Worm (Caenorhabditis elegans) whole organism, late embryonic: Measurements from ENCODE around the gene nspc-15.

ENCODE experiments used
- C08G9.2 ChIP-seq: sonication (generic microtip); optimal IDR thresholded peaks from 2 replicates; lab custom pipeline; 2016; ENCODE audit warnings: mild to moderate bottlenecking, missing genetic modification characterization, moderate library complexity, missing compliant biosample characterization
- C38D4.7 ChIP-seq: fragments of 200-800 bp; sonication (Bioruptor generic); optimal IDR thresholded peaks from 2 replicates; lab custom pipeline; 2018; ENCODE audit warnings: mild to moderate bottlenecking, missing genetic modification characterization, moderate library complexity, missing compliant biosample characterization
- F13H6.1 ChIP-seq: sonication (generic microtip); optimal IDR thresholded peaks from 2 replicates; lab custom pipeline; 2016; ENCODE audit warnings: missing genetic modification characterization, missing compliant biosample characterization
- K02D7.2 ChIP-seq: sonication (generic microtip); optimal IDR thresholded peaks from 2 replicates; lab custom pipeline; 2017; ENCODE audit warnings: mild to moderate bottlenecking, missing genetic modification characterization, missing compliant biosample characterization
- K09A11.1 ChIP-seq: sonication (generic microtip); optimal IDR thresholded peaks from 2 replicates; lab custom pipeline; 2017; ENCODE audit warnings: antibody characterized with exemption, mild to moderate bottlenecking, missing genetic modification characterization, missing compliant biosample characterization; ENCODE audit not compliant: insufficient read depth
- T23F11.4 ChIP-seq: fragments of 200-800 bp; sonication (Bioruptor generic); optimal IDR thresholded peaks from 2 replicates; lab custom pipeline; 2018; ENCODE audit warnings: mild to moderate bottlenecking, missing genetic modification characterization, missing compliant biosample characterization
- ahr-1 ChIP-seq: sonication (generic microtip); optimal IDR thresholded peaks from 2 replicates; lab custom pipeline; 2016; ENCODE audit warnings: missing genetic modification characterization, missing compliant biosample characterization
- ama-1 ChIP-seq: fragments of 150-350 bp; optimal IDR thresholded peaks from 2 replicates; lab custom pipeline; 2014
- ceh-18 ChIP-seq: sonication (generic microtip); optimal IDR thresholded peaks from 2 replicates; lab custom pipeline; 2016; ENCODE audit warnings: missing genetic modification characterization, missing compliant biosample characterization
- ceh-2 ChIP-seq: sonication (generic microtip); optimal IDR thresholded peaks from 2 replicates; lab custom pipeline; 2016; ENCODE audit warnings: missing genotype, missing genetic modification characterization, missing compliant biosample characterization
- ceh-22 ChIP-seq: sonication (generic microtip); optimal IDR thresholded peaks from 2 replicates; lab custom pipeline; 2017; ENCODE audit warnings: missing biosample characterization, missing genetic modification characterization
- ceh-30 ChIP-seq: fragments of 150-350 bp; optimal IDR thresholded peaks from 2 replicates; lab custom pipeline; 2014; ENCODE audit warnings: missing biosample characterization, missing genetic modification characterization
- ceh-34 ChIP-seq: sonication (generic microtip); optimal IDR thresholded peaks from 2 replicates; lab custom pipeline; 2016; ENCODE audit warnings: mild to moderate bottlenecking, missing genetic modification characterization, missing compliant biosample characterization
- ceh-45 ChIP-seq: fragments of 200-800 bp; sonication (Bioruptor generic); IDR thresholded peaks from 2 replicates; pipeline ENCODE4 v1.3.6; 2022; ENCODE audit warnings: missing genetic modification reagents, missing genetic modification characterization, missing compliant biosample characterization
- ceh-6 ChIP-seq: fragments of 200-800 bp; sonication (Bioruptor generic); optimal IDR thresholded peaks from 2 replicates; lab custom pipeline; 2018; ENCODE audit warnings: mild to moderate bottlenecking, missing genetic modification characterization, missing compliant biosample characterization
- dmd-4 ChIP-seq: sonication (generic microtip); optimal IDR thresholded peaks from 2 replicates; lab custom pipeline; 2016; ENCODE audit warnings: borderline replicate concordance, missing genetic modification characterization, missing compliant biosample characterization
- elt-2 ChIP-seq: sonication (generic microtip); optimal IDR thresholded peaks from 2 replicates; lab custom pipeline; 2016; ENCODE audit warnings: missing genetic modification reagents, missing genetic modification characterization, missing compliant biosample characterization
- ets-4 ChIP-seq: sonication (generic microtip); optimal IDR thresholded peaks from 2 replicates; lab custom pipeline; 2016; ENCODE audit warnings: missing genetic modification characterization, missing compliant biosample characterization
- eyg-1 ChIP-seq: sonication (generic microtip); optimal IDR thresholded peaks from 2 replicates; lab custom pipeline; 2016; ENCODE audit warnings: missing genotype, missing genetic modification characterization, missing compliant biosample characterization
- fax-1 ChIP-seq: sonication (generic microtip); optimal IDR thresholded peaks from 2 replicates; lab custom pipeline; 2016; ENCODE audit warnings: missing genotype, missing genetic modification characterization, missing compliant biosample characterization
- fkh-6 ChIP-seq: sonication (generic microtip); optimal IDR thresholded peaks from 2 replicates; lab custom pipeline; 2016; ENCODE audit warnings: missing genetic modification characterization, missing compliant biosample characterization
- gmeb-2 ChIP-seq: sonication (generic microtip); optimal IDR thresholded peaks from 2 replicates; lab custom pipeline; 2016; ENCODE audit warnings: missing genetic modification characterization, inconsistent platforms, missing compliant biosample characterization
- hlh-13 ChIP-seq: fragments of 200-800 bp; sonication (Bioruptor generic); optimal IDR thresholded peaks from 2 replicates; lab custom pipeline; 2018; ENCODE audit warnings: mild to moderate bottlenecking, missing genetic modification characterization, missing compliant biosample characterization
- hlh-8 ChIP-seq: sonication (generic microtip); optimal IDR thresholded peaks from 2 replicates; lab custom pipeline; 2016; ENCODE audit warnings: missing genotype, missing genetic modification characterization, missing compliant biosample characterization
- lim-6 ChIP-seq: sonication (generic microtip); optimal IDR thresholded peaks from 2 replicates; lab custom pipeline; 2016; ENCODE audit warnings: missing genetic modification characterization, missing compliant biosample characterization
- madf-2 ChIP-seq: sonication (generic microtip); optimal IDR thresholded peaks from 2 replicates; lab custom pipeline; 2017; ENCODE audit warnings: missing genetic modification characterization, missing compliant biosample characterization
- mec-3 ChIP-seq: sonication (generic microtip); optimal IDR thresholded peaks from 2 replicates; lab custom pipeline; 2016; ENCODE audit warnings: borderline replicate concordance, missing genetic modification characterization, missing compliant biosample characterization
- nfya-1 ChIP-seq: sonication (generic microtip); optimal IDR thresholded peaks from 2 replicates; lab custom pipeline; 2017; ENCODE audit warnings: missing genetic modification characterization, mild to moderate bottlenecking, missing compliant biosample characterization, antibody characterized with exemption, moderate library complexity
- nhr-11 ChIP-seq: fragments of 150-350 bp; optimal IDR thresholded peaks from 2 replicates; lab custom pipeline; 2014; ENCODE audit warnings: missing biosample characterization, missing genetic modification characterization
- odd-2 ChIP-seq: sonication (generic microtip); optimal IDR thresholded peaks from 2 replicates; lab custom pipeline; 2017; ENCODE audit warnings: antibody characterized with exemption, mild to moderate bottlenecking, missing genetic modification characterization, missing compliant biosample characterization
- pat-9 ChIP-seq: fragments of 200-800 bp; sonication (Bioruptor generic); optimal IDR thresholded peaks from 2 replicates; lab custom pipeline; 2018; ENCODE audit warnings: mild to moderate bottlenecking, missing genetic modification characterization, moderate library complexity, missing compliant biosample characterization
- pha-4 ChIP-seq: fragments of 150-350 bp; optimal IDR thresholded peaks from 2 replicates; lab custom pipeline; 2018; ENCODE audit warnings: missing biosample characterization, missing genetic modification reagents, missing genetic modification characterization
- pros-1 ChIP-seq: fragments of 150-350 bp; optimal IDR thresholded peaks from 2 replicates; lab custom pipeline; 2014; ENCODE audit warnings: missing biosample characterization, missing genetic modification reagents, missing genetic modification characterization
- ref-2 ChIP-seq: sonication (generic microtip); optimal IDR thresholded peaks from 2 replicates; lab custom pipeline; 2016; ENCODE audit warnings: missing genetic modification characterization, missing compliant biosample characterization
- sdc-2 ChIP-seq: sonication (generic microtip); optimal IDR thresholded peaks from 2 replicates; lab custom pipeline; 2016; ENCODE audit warnings: missing genotype, missing genetic modification characterization, missing compliant biosample characterization
- sox-2 ChIP-seq: fragments of 200-800 bp; sonication (Bioruptor generic); IDR thresholded peaks from 2 replicates; pipeline ENCODE4 v1.3.6; 2022; ENCODE audit warnings: missing genetic modification reagents, missing genetic modification characterization, missing compliant biosample characterization
- sox-4 ChIP-seq: sonication (generic microtip); optimal IDR thresholded peaks from 2 replicates; lab custom pipeline; 2017; ENCODE audit warnings: mild to moderate bottlenecking, missing genetic modification characterization, inconsistent platforms, missing compliant biosample characterization
- syd-9 ChIP-seq: sonication (generic microtip); optimal IDR thresholded peaks from 2 replicates; lab custom pipeline; 2016; ENCODE audit warnings: mild to moderate bottlenecking, missing genetic modification characterization, moderate library complexity, missing compliant biosample characterization
- tbx-2 ChIP-seq: sonication (generic microtip); optimal IDR thresholded peaks from 2 replicates; lab custom pipeline; 2016; ENCODE audit warnings: missing genetic modification characterization, missing compliant biosample characterization
- tbx-7 ChIP-seq: sonication (generic microtip); optimal IDR thresholded peaks from 2 replicates; lab custom pipeline; 2016; ENCODE audit warnings: missing genotype, missing genetic modification characterization, missing compliant biosample characterization
- ttx-3 ChIP-seq: sonication (generic microtip); optimal IDR thresholded peaks from 2 replicates; lab custom pipeline; 2016; ENCODE audit warnings: missing genetic modification reagents, missing genetic modification characterization, missing compliant biosample characterization
- unc-3 ChIP-seq, 2 experiments: fragments of 200-800 bp in 1 of 2; sonication (Bioruptor generic) in 1 of 2; sonication (generic microtip) in 1 of 2; conservative IDR thresholded peaks in 1 of 2; optimal IDR thresholded peaks in 1 of 2; 2 replicates each; pipeline versions ENCODE4 v1.3.6 to Lab custom; 2016 to 2022; ENCODE audit warnings: missing compliant biosample characterization in 2 of 2, missing genetic modification characterization in 2 of 2, missing genetic modification reagents in 1 of 2
- unc-42 ChIP-seq: sonication (generic microtip); optimal IDR thresholded peaks from 2 replicates; lab custom pipeline; 2016; ENCODE audit warnings: missing genotype, missing genetic modification characterization, missing compliant biosample characterization
- unc-86 ChIP-seq: sonication (generic microtip); optimal IDR thresholded peaks from 2 replicates; lab custom pipeline; 2016; ENCODE audit warnings: missing genetic modification characterization, missing compliant biosample characterization
- zip-5 ChIP-seq: sonication (generic microtip); optimal IDR thresholded peaks from 2 replicates; lab custom pipeline; 2016; ENCODE audit warnings: missing genetic modification characterization, missing compliant biosample characterization

Gene nspc-15

ce11 chrX:12360444-12360843 lies at the start of gene nspc-15, which contains the start of gene F19H6.6:
nspc-15 (plus strand) TSS chrX:12360744.
F19H6.6 (plus strand) TSS chrX:12360827.
- TF ChIP-seq fkh-6 (tag; lab: Kevin White, UChicago) (no peak), lim-6 (no peak), K02D7.2 (tag; lab: Kevin White, UChicago) (no peak), pha-4 (tag; lab: Kevin White, UChicago) (no peak), eyg-1 (tag; lab: Kevin White, UChicago) (no peak), ceh-6 (GFP tag; lab: Kevin White, UChicago) (no peak), odd-2 (tag; lab: Kevin White, UChicago) (no peak), syd-9 (no peak), madf-2 (no peak), ahr-1 (tag; lab: Kevin White, UChicago) (no peak), sox-4 (no peak), ceh-2 (tag; lab: Kevin White, UChicago) (no peak)

DNA sequence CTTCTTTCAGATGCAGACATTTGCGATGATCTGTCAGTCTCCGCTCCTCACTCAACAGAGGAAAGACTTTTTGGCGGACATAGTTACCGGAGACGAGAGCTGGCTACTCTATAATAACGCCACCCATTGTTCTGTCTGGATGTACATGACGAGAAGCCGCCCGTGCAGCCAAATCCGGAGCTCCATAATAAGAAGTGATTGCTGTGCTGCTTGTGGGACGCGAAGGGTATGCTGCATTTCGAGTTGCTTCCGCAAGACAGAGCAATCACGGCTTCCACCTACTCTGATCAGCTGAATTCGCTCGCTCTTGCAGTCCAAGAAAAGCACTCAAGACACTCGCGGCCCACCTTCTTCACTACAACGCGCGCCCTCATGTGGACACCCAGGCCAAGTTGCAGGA lies 46.8 kb upstream of the nspc-15 start:
- no peak for TF ChIP-seq C38D4.7
- no peak for TF ChIP-seq ets-4 (tag; lab: Kevin White, UChicago)
- no peak for TF ChIP-seq dmd-4 (tag; lab: Kevin White, UChicago)
- no peak for TF ChIP-seq ttx-3 (tag; lab: Kevin White, UChicago)
- TF ChIP-seq C08G9.2 = no peak
- TF ChIP-seq hlh-13 (GFP tag; lab: Kevin White, UChicago) = no peak
- no peak for TF ChIP-seq ceh-34
- TF ChIP-seq ceh-30 (tag; lab: Kevin White, UChicago) = no peak
- TF ChIP-seq F13H6.1 (tag; lab: Kevin White, UChicago) = no peak
- TF ChIP-seq ceh-45 (GFP tag; lab: Robert Waterston, UW) = no peak
- no peak for TF ChIP-seq ref-2 (tag; lab: Kevin White, UChicago)
- no peak for TF ChIP-seq hlh-8
- TF ChIP-seq pat-9 (tag; lab: Kevin White, UChicago) = no peak

DNA sequence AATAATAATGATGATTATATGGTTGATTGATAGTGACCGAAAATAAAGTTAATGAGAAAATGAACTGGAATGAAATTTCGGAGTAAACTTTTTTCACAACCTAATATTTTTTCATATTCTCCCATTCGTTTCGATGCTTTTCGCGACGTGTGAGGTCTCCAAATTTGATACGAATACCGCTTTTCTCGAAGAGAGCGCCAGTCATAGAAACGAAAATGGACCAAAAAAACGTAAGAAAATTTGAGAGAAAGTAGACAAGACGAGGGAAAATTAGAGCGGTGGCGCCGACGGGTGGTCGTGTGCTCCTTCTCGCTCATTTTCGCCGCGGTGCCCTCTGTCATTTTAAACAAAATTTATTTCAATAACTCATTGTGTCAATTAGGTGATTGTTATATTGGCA lies 46.1 kb upstream of the nspc-15 start:
- no peak for TF ChIP-seq K09A11.1 (tag; lab: Kevin White, UChicago)
- no peak for TF ChIP-seq ahr-1 (tag; lab: Kevin White, UChicago)
- TF ChIP-seq pros-1 (tag; lab: Kevin White, UChicago) = no peak
- no peak for TF ChIP-seq gmeb-2 (tag; lab: Kevin White, UChicago)
- no peak for TF ChIP-seq elt-2
- TF ChIP-seq tbx-2 (tag; lab: Kevin White, UChicago) = no peak

DNA sequence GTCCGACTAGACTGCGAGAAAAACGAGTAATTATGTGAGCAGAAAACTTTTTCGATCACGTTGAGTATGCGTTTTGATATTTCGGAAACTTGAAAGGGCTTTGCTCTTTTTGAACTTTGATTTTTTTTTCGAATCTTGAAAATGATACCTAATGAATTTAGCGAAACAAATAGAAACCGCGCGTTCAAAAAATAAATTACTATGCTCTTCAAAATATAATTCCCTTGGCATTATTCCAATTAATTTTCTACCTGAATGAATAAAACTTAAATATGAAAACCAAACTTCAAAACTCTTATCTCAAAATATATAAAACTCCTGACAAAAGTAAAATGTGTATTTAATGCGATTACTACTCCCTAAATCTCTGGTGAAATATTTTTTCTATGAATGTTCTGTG lies 45.3 kb upstream of the nspc-15 start, which contains the start of gene xtr-2:
Gene xtr-2 (plus strand): TSS at position 301 of the 400 bp plus-strand sequence.
- no peak for TF ChIP-seq unc-86 (tag; lab: Kevin White, UChicago)
- no peak for TF ChIP-seq ama-1
- no peak for TF ChIP-seq unc-42 (tag; lab: Kevin White, UChicago)
- TF ChIP-seq sdc-2 (tag; lab: Kevin White, UChicago) = no peak
- TF ChIP-seq pat-9 (tag; lab: Kevin White, UChicago) = no peak

DNA sequence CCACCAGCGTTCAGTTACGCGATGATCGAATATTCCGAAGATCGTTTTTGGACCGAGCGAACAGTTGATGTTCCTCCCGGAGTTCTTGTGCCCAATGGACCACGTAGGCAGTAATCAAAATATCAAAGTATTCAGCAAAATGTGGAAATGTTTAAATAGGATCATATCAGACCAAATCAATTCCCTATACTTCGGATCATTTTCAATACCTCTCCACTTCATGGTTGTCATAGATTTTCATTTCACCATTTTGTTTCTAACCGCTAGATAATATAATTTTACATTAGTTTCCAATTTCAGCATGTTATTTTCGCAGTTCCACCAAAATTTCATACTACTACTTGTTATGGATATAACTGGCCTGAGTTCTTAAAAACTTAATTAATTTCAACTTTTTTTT lies 43.0 kb upstream of the nspc-15 start:
- TF ChIP-seq zip-5 (no peak), tbx-7 (tag; lab: Kevin White, UChicago) (no peak), nfya-1 (tag; lab: Kevin White, UChicago) (no peak), unc-42 (tag; lab: Kevin White, UChicago) (no peak), tbx-2 (tag; lab: Kevin White, UChicago) (no peak), T23F11.4 (no peak), ceh-34 (no peak), nhr-11 (no peak), ceh-22 (tag; lab: Kevin White, UChicago) (no peak), mec-3 (no peak), ceh-30 (tag; lab: Kevin White, UChicago) (no peak), sox-2 (no peak), ceh-18 (tag; lab: Kevin White, UChicago) (no peak), gmeb-2 (tag; lab: Kevin White, UChicago) (no peak), elt-2 (no peak), fax-1 (tag; lab: Kevin White, UChicago) (no peak), unc-3 (GFP tag; conservative IDR thresholded peaks at IDR 0.05; lab: Robert Waterston, UW) (no peak), unc-3 (tag; optimal IDR thresholded peaks at IDR 0.05; lab: Kevin White, UChicago) (no peak), dmd-4 (tag; lab: Kevin White, UChicago) (no peak)
